Worm (Caenorhabditis elegans): ENCODE data around the gene lam-2.

The lam-2 gene

DNA sequence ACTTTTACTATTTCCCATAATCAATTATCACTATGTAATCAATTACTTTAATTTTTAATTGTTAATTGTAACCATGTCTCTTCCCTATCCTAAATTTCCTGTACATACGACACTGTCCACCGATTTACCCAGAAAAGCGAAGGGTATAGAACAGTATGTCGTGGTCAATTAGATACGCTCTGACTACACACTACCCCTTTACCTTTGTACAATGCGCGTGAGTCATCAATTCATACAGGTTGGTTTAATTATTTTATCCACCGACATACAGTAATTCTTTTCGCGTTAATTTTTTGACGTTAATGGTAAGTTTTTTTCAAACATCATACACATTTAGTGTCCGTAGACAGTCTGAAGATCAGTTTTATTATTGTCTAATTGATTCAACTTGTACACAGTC, 30.6 kb upstream of the lam-2 start (continued):
- TF ChIP-seq saeg-2 (GFP tag; IDR thresholded peaks at IDR 0.05) (peak; percentile 81; the same call in 1 of the 2 replicates), nhr-10 (tag; optimal IDR thresholded peaks at IDR 0.05) (peak; percentile 65), nhr-6 (tag; optimal IDR thresholded peaks at IDR 0.05) (peak; percentile 97), duxl-1 (tag; optimal IDR thresholded peaks at IDR 0.05; ENCODE audit: poor library complexity) (peak; percentile 97), lin-38 (GFP tag; IDR thresholded peaks at IDR 0.05) (peak; percentile 73), zag-1 (tag; optimal IDR thresholded peaks at IDR 0.05) (no peak), R02D3.7 (tag; optimal IDR thresholded peaks at IDR 0.05) (no peak), lin-1 (GFP tag; IDR thresholded peaks at IDR 0.05) (no peak; the same call in none of the 2 replicates), nhr-48 (tag; optimal IDR thresholded peaks at IDR 0.05) (peak; percentile 83), Y75B8A.6 (GFP tag; IDR thresholded peaks at IDR 0.05) (no peak), spr-1 (tag; optimal IDR thresholded peaks at IDR 0.05) (peak; percentile 88), dmd-9 (GFP tag; IDR thresholded peaks at IDR 0.05) (no peak), lir-3 (tag; optimal IDR thresholded peaks at IDR 0.05) (peak; percentile 1), lin-13 (GFP tag; optimal IDR thresholded peaks at IDR 0.05) (peak; percentile 84), zfp-3 (GFP tag; conservative IDR thresholded peaks at IDR 0.05) (peak; percentile 90), snpc-4 (tag; optimal IDR thresholded peaks at IDR 0.05) (no peak), daf-8 (GFP tag; IDR thresholded peaks at IDR 0.05) (0 out of 2 replicates have a peak, but pooled peaks have one; percentile 16), mdt-29 (GFP tag; IDR thresholded peaks at IDR 0.05) (no peak), tra-1 (GFP tag; IDR thresholded peaks at IDR 0.05) (no peak; the same call in 1 of the 2 replicates), snpc-1.2 (GFP tag; IDR thresholded peaks at IDR 0.05) (no peak), ztf-11 (tag; optimal IDR thresholded peaks at IDR 0.05) (no peak), ceh-20 (GFP tag; IDR thresholded peaks at IDR 0.05) (peak; percentile 83), nhr-102 (tag; optimal IDR thresholded peaks at IDR 0.05) (peak; percentile 98), nhr-76 (tag; optimal IDR thresholded peaks at IDR 0.05) (peak; percentile 68), ceh-82 (tag; optimal IDR thresholded peaks at IDR 0.05) (no peak), Y105C5A.15 (GFP tag; IDR thresholded peaks at IDR 0.05) (no peak), dpl-1 (GFP tag; optimal IDR thresholded peaks at IDR 0.05) (peak; percentile 66), mdl-1 (tag; optimal IDR thresholded peaks at IDR 0.05) (peak; percentile 18 to 80), zip-2 (tag; optimal IDR thresholded peaks at IDR 0.05) (peak; percentile 86), ceh-28 (tag; optimal IDR thresholded peaks at IDR 0.05) (peak; percentile 38), pha-4 (GFP tag; IDR thresholded peaks at IDR 0.05) (peak; percentile 84), pha-4 (tag; optimal IDR thresholded peaks at IDR 0.05) (peak; percentile 50), hif-1 (tag; optimal IDR thresholded peaks at IDR 0.05) (peak in 1 of 2 experiments; percentile 51), fos-1 (tag; optimal IDR thresholded peaks at IDR 0.05) (peak; percentile 60), mxl-3 (GFP tag; optimal IDR thresholded peaks at IDR 0.05) (peak; percentile 90), madf-9 (GFP tag; conservative IDR thresholded peaks at IDR 0.05) (peak; percentile 89), tag-97 (GFP tag; IDR thresholded peaks at IDR 0.05) (no peak), hlh-30 (tag; optimal IDR thresholded peaks at IDR 0.05; ENCODE audit: insufficient read depth) (peak; percentile 87), mxl-2 (GFP tag; conservative IDR thresholded peaks at IDR 0.05) (0 out of 2 replicates have a peak, but pooled peaks have one; percentile 53), fkh-10 (GFP tag; optimal IDR thresholded peaks at IDR 0.05) (no peak), ceh-44 (GFP tag; IDR thresholded peaks at IDR 0.05) (no peak), F10B5.3 (tag; optimal IDR thresholded peaks at IDR 0.05) (peak; percentile 66), nhr-111 (GFP tag; optimal IDR thresholded peaks at IDR 0.05) (no peak), lin-39 (tag; optimal IDR thresholded peaks at IDR 0.05) (no peak), F37D6.2 (tag; optimal IDR thresholded peaks at IDR 0.05) (peak; percentile 86), daf-16 (GFP tag; optimal IDR thresholded peaks at IDR 0.05) (peak; percentile 76 to 91), daf-16 (tag; optimal IDR thresholded peaks at IDR 0.05) (peak; percentile 86), nhr-11 (tag; optimal IDR thresholded peaks at IDR 0.05) (peak; percentile 75), nhr-237 (tag; optimal IDR thresholded peaks at IDR 0.05) (peak; percentile 72), T20F7.1 (GFP tag; optimal IDR thresholded peaks at IDR 0.05) (peak; percentile 90), aly-2 (tag; optimal IDR thresholded peaks at IDR 0.05) (no peak), ces-1 (GFP tag; optimal IDR thresholded peaks at IDR 0.05) (peak; percentile 12)

Data from whole organism, L4 larva.